Worm (Caenorhabditis elegans): ENCODE data around the gene pdl-1.

DNA sequence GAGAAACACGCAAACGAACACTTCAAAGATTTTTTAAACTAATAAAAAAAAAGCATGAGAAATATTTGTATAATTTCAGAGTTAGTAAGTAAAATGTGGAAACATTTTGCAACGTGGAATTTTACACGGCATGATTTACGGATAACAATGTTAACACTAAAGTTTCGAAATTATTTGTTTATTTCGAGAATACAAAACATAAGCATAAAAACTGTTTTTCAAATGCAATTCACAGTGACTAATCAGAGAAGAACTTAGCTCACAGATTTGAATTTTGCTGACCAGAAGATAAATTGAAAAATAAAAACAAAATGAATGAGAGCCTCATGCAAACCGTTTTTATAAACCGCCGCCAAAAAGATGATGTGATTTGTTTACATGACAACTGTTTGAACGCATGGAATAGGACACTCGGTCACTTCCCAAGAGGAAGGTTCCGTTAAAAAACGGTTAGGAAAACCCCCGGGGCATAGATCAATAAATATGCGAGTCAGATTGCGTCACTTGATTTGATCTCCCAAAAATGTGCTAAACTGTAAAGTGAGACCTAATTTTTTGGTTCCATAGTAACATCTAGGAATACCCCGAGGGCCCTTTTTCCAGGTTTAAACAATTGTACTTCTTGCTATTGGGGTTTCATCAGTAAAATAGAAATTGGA lies 42.4 kb downstream of the pdl-1 start, which contains the start of gene clh-3:
- no peak for TF ChIP-seq unc-62 (GFP tag; optimal IDR thresholded peaks at IDR 0.05 in 1 of 2)
- no peak for TF ChIP-seq unc-62 (tag; optimal IDR thresholded peaks at IDR 0.05)
- TF ChIP-seq zip-11 (GFP tag; IDR thresholded peaks at IDR 0.05): no peak
- no peak for TF ChIP-seq madf-5 (GFP tag; IDR thresholded peaks at IDR 0.05)
- no peak for TF ChIP-seq ceh-28 (tag; optimal IDR thresholded peaks at IDR 0.05)
- no peak for TF ChIP-seq nhr-237 (tag; optimal IDR thresholded peaks at IDR 0.05)
